Worm (Caenorhabditis elegans): ENCODE data around the gene C04G6.2.

C04G6.2 gene

DNA sequence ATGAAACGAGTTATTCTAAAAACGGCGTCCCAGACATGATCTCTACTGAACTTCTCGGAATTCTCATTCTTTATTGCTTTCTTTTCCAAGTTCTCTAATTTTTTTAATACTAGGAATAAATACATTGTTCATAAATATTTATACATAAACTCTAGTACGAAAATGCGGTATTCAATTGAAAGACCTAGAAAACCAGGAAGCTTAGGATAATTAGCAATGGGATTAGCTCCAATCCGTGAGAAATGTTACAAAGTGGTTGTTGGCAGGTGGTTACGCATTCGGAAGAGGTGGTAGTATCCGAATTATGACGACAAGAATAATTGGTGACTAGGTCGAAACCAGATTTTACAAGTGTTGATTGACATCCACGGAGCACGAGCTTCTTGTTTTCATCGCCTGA lies 26.1 kb upstream of the C04G6.2 start:
- TF ChIP-seq mab-5 (tag; optimal IDR thresholded peaks at IDR 0.05): no peak
- no peak for TF ChIP-seq bed-3 (GFP tag; optimal IDR thresholded peaks at IDR 0.05)
- no peak for TF ChIP-seq zip-8 (tag; optimal IDR thresholded peaks at IDR 0.05)
- no peak for TF ChIP-seq flh-1 (GFP tag; optimal IDR thresholded peaks at IDR 0.05)
- no peak for TF ChIP-seq ham-2 (GFP tag; optimal IDR thresholded peaks at IDR 0.05)

DNA sequence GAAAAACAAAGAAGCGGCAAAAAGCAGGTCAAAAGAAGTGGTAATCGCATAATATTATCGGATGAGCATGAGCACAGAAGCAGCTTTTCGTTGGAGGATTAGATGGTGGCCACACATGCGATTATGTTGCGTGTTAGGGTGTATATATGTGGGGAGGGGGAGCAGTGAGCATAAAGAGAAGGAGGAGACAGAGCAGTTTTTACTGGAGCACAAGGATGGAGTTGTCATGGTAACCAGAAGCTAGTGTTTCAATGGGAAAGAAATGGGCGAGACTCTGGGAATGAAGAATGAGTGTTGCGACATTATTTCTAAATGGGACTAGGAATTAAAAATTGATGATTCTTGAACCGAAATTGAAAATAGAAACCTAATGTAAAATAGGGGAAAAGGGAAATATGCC lies 25.1 kb upstream of the C04G6.2 start, which contains the start of gene C27A2.8:
Gene C27A2.8 (minus strand): TSS at position 117 of the 400 bp plus-strand sequence.
- TF ChIP-seq nhr-76 (tag; optimal IDR thresholded peaks at IDR 0.05) (no peak), mls-2 (tag; optimal IDR thresholded peaks at IDR 0.05) (no peak), unc-62 (GFP tag; optimal IDR thresholded peaks at IDR 0.05) (no peak), blmp-1 (tag; optimal IDR thresholded peaks at IDR 0.05) (no peak), M03D4.4 (tag; optimal IDR thresholded peaks at IDR 0.05) (no peak), elt-1 (tag; optimal IDR thresholded peaks at IDR 0.05; ENCODE audit: borderline replicate concordance, insufficient read depth) (no peak), nhr-2 (tag; optimal IDR thresholded peaks at IDR 0.05) (no peak), ceh-43 (GFP tag; optimal IDR thresholded peaks at IDR 0.05) (no peak), ces-1 (GFP tag; optimal IDR thresholded peaks at IDR 0.05) (no peak), lin-32 (GFP tag; optimal IDR thresholded peaks at IDR 0.05) (no peak), hlh-1 (tag; optimal IDR thresholded peaks at IDR 0.05) (no peak), mep-1 (tag; optimal IDR thresholded peaks at IDR 0.05) (no peak), unc-120 (tag; optimal IDR thresholded peaks at IDR 0.05; ENCODE audit: poor library complexity, severe bottlenecking) (no peak), ztf-11 (tag; optimal IDR thresholded peaks at IDR 0.05) (no peak), nhr-237 (tag; optimal IDR thresholded peaks at IDR 0.05) (no peak), lsy-2 (tag; optimal IDR thresholded peaks at IDR 0.05) (no peak)

DNA sequence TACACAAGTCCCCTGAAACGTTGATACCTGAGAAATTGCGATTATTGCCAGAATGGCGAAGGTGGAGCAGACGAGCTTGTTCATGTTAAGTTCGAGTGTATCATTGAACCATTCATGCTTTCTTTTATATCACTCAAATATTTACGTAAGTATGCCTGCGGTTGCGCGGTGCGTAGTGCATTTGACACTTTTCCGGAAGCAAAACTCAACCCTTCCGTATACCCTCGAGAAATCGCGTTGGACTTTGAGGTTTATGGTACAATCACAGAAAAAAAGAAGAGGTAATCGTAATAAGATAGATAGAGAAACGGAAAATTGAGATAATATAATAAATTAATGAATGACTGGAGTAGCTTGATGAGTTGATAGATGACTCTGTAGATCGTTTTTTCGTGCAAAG lies 23.5 kb upstream of the C04G6.2 start, which contains the start of gene idpb-2:
Gene idpb-2 (minus strand): TSS at position 101 of the 400 bp plus-strand sequence.
- TF ChIP-seq drap-1 (GFP tag; optimal IDR thresholded peaks at IDR 0.05) (no peak), bed-3 (GFP tag; optimal IDR thresholded peaks at IDR 0.05) (no peak), nhr-2 (tag; optimal IDR thresholded peaks at IDR 0.05) (no peak), unc-39 (tag; optimal IDR thresholded peaks at IDR 0.05) (no peak), mep-1 (tag; optimal IDR thresholded peaks at IDR 0.05) (no peak), cnd-1 (tag; optimal IDR thresholded peaks at IDR 0.05) (no peak), mls-2 (tag; optimal IDR thresholded peaks at IDR 0.05) (no peak), zip-8 (tag; optimal IDR thresholded peaks at IDR 0.05) (no peak), nhr-28 (tag; optimal IDR thresholded peaks at IDR 0.05) (no peak), mab-5 (tag; optimal IDR thresholded peaks at IDR 0.05) (no peak)

DNA sequence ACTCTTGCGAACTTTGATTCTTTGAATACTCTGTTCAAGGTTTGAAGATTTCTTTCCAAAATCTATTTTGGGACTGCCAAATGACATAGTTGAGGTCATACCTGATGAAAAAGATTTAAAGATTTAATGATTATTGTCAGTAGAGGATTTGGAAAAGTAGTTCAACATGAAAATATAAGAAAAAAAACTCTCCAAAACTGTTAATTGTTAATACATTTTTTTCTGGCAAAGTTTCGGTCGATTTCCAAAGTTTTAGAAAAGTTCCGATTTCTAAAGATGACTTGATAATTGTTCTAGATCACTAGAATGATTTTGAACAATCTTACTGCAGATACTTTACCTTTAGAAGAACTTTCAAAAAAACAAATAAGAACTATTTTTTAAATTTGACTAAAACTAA lies 21.8 kb upstream of the C04G6.2 start, which contains the start of gene C27A2.7:
Gene C27A2.7 (minus strand): TSS at position 101 of the 400 bp plus-strand sequence.
- TF ChIP-seq sptf-1 (tag; optimal IDR thresholded peaks at IDR 0.05): no peak
- no peak for TF ChIP-seq ham-2 (GFP tag; optimal IDR thresholded peaks at IDR 0.05)
- TF ChIP-seq ceh-83 (GFP tag; optimal IDR thresholded peaks at IDR 0.05): no peak
- TF ChIP-seq nhr-12 (tag; optimal IDR thresholded peaks at IDR 0.05): no peak
- TF ChIP-seq nhr-28 (tag; optimal IDR thresholded peaks at IDR 0.05): no peak
- TF ChIP-seq elt-3 (tag; optimal IDR thresholded peaks at IDR 0.05): no peak
- no peak for TF ChIP-seq hlh-1 (tag; optimal IDR thresholded peaks at IDR 0.05)
- TF ChIP-seq mep-1 (tag; optimal IDR thresholded peaks at IDR 0.05): no peak
- no peak for TF ChIP-seq tbx-8 (GFP tag; optimal IDR thresholded peaks at IDR 0.05)
- no peak for TF ChIP-seq ceh-43 (GFP tag; optimal IDR thresholded peaks at IDR 0.05)

DNA sequence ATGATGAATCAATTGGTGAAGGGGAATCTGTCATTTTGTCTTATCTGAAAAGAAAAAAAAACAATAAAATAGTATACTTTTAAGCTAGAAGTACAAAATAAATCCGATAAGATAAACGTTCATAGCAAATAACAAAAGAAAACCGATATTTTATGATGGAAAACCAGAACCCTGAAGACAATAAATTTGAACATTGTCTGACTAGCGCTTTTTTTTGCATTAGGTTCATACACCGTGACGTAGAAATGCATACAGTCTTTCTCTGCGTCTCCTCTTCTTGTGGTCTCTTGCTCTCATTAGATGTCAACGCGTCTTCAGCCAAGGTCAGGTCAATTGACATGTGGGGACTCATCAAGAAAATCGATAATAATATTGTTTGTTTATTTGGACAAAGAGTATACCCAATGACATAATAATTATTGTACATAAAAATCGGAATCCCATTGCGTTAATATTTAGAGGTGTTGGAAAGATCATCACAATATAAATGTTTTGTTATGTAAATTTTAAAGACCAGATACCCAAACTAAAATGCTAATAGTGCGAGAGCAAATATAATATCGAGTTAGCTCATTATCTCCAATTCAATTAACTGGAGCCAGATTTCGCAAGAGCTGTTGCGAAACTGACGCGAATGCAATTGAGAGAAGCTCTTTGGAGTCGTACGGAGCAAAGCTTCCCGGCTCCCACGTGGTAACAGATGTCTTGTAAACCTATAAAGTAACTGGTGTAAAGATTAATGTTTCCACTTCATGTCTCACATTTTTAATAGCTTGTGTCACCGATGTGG lies 11.7 kb upstream of the C04G6.2 start, which contains the start of gene dsh-2:
Gene dsh-2 (minus strand): TSS at position 51 of the 790 bp plus-strand sequence.
- TF ChIP-seq ces-1 (GFP tag; optimal IDR thresholded peaks at IDR 0.05) (peak; percentile 94), sem-2 (GFP tag; optimal IDR thresholded peaks at IDR 0.05) (no peak), unc-39 (tag; optimal IDR thresholded peaks at IDR 0.05) (no peak), pha-4 (tag; optimal IDR thresholded peaks at IDR 0.05) (no peak), mls-2 (tag; optimal IDR thresholded peaks at IDR 0.05) (no peak), ceh-83 (GFP tag; optimal IDR thresholded peaks at IDR 0.05) (no peak), drap-1 (GFP tag; optimal IDR thresholded peaks at IDR 0.05) (no peak), zip-8 (tag; optimal IDR thresholded peaks at IDR 0.05) (no peak), blmp-1 (tag; optimal IDR thresholded peaks at IDR 0.05) (no peak), hlh-1 (tag; optimal IDR thresholded peaks at IDR 0.05) (peak; percentile 13), elt-3 (tag; optimal IDR thresholded peaks at IDR 0.05) (no peak), lsy-2 (tag; optimal IDR thresholded peaks at IDR 0.05) (peak; percentile 20), lin-13 (tag; optimal IDR thresholded peaks at IDR 0.05) (peak; percentile 44), mab-5 (tag; optimal IDR thresholded peaks at IDR 0.05) (no peak), ztf-11 (tag; optimal IDR thresholded peaks at IDR 0.05) (no peak), ceh-39 (tag; optimal IDR thresholded peaks at IDR 0.05) (peak; percentile 82), unc-62 (GFP tag; optimal IDR thresholded peaks at IDR 0.05) (peak; percentile 86), cnd-1 (tag; optimal IDR thresholded peaks at IDR 0.05) (no peak), tbx-8 (GFP tag; optimal IDR thresholded peaks at IDR 0.05) (no peak), ham-2 (GFP tag; optimal IDR thresholded peaks at IDR 0.05) (no peak), nhr-237 (tag; optimal IDR thresholded peaks at IDR 0.05) (no peak), bed-3 (GFP tag; optimal IDR thresholded peaks at IDR 0.05) (no peak), snpc-4 (tag; optimal IDR thresholded peaks at IDR 0.05) (no peak), nhr-2 (tag; optimal IDR thresholded peaks at IDR 0.05) (peak; percentile 70), unc-120 (tag; optimal IDR thresholded peaks at IDR 0.05; ENCODE audit: poor library complexity, severe bottlenecking) (peak; percentile 10), elt-1 (tag; optimal IDR thresholded peaks at IDR 0.05; ENCODE audit: borderline replicate concordance, insufficient read depth) (no peak), M03D4.4 (tag; optimal IDR thresholded peaks at IDR 0.05) (no peak), sptf-1 (tag; optimal IDR thresholded peaks at IDR 0.05) (no peak), nhr-12 (tag; optimal IDR thresholded peaks at IDR 0.05) (no peak), mep-1 (tag; optimal IDR thresholded peaks at IDR 0.05) (peak; percentile 64), ceh-43 (GFP tag; optimal IDR thresholded peaks at IDR 0.05) (no peak), lin-32 (GFP tag; optimal IDR thresholded peaks at IDR 0.05) (no peak), flh-1 (GFP tag; optimal IDR thresholded peaks at IDR 0.05) (no peak), nhr-76 (tag; optimal IDR thresholded peaks at IDR 0.05) (no peak)
